Worm (Caenorhabditis elegans) whole organism, L1 larva: Measurements from ENCODE around the gene cest-10.
A peak's percentile ranks its signal among the peaks of the same experiment; 100 is the strongest.

ENCODE experiments used
- C04F5.9 ChIP-seq: sonication (generic microtip); optimal IDR thresholded peaks from 2 replicates; lab custom pipeline; 2016; ENCODE audit warnings: missing genetic modification characterization, missing compliant biosample characterization
- C16A3.4 ChIP-seq: fragments of 150-350 bp; optimal IDR thresholded peaks from 2 replicates; lab custom pipeline; 2014; ENCODE audit warnings: missing biosample characterization, missing genetic modification characterization
- F16B12.6 ChIP-seq: fragments of 150-350 bp; optimal IDR thresholded peaks from 2 replicates; lab custom pipeline; 2014; ENCODE audit warnings: missing biosample characterization, missing genetic modification characterization
- Y116A8C.19 ChIP-seq: sonication (generic microtip); optimal IDR thresholded peaks from 2 replicates; lab custom pipeline; 2016; ENCODE audit warnings: missing compliant biosample characterization, missing genetic modification characterization, borderline replicate concordance
- ceh-8 ChIP-seq: fragments of 200-800 bp; sonication (Bioruptor generic); optimal IDR thresholded peaks from 2 replicates; lab custom pipeline; 2018; ENCODE audit warnings: mild to moderate bottlenecking, missing genetic modification characterization, moderate library complexity, missing compliant biosample characterization
- ceh-82 ChIP-seq, 3 experiments: fragments of 150-350 bp in 1 of 3; sonication (generic microtip) in 2 of 3; optimal IDR thresholded peaks; 2 replicates each; lab custom pipeline; 2014 to 2017; ENCODE audit warnings: missing biosample characterization in 3 of 3, missing genetic modification characterization in 3 of 3
- ceh-88 ChIP-seq: fragments of 200-800 bp; sonication (Bioruptor generic); IDR thresholded peaks from 2 replicates; pipeline ENCODE4 v1.3.6; 2022; ENCODE audit warnings: missing genetic modification characterization, missing compliant biosample characterization
- dpl-1 ChIP-seq, 3 experiments: fragments of 150-350 bp in 2 of 3; sonication (generic microtip) in 1 of 3; optimal IDR thresholded peaks; 2 replicates each; lab custom pipeline; 2014 to 2017; ENCODE audit warnings: missing biosample characterization in 3 of 3, missing genetic modification characterization in 3 of 3, missing genetic modification reagents in 3 of 3
- dsc-1 ChIP-seq: sonication (generic microtip); optimal IDR thresholded peaks from 2 replicates; lab custom pipeline; 2016; ENCODE audit warnings: mild to moderate bottlenecking, missing genetic modification characterization, missing compliant biosample characterization
- efl-1 ChIP-seq, 4 experiments: fragments of 150-350 bp; optimal IDR thresholded peaks in 3 of 4; peaks in 1 of 4; 1 replicate in 1 of 4; 2 replicates in 3 of 4; lab custom pipeline; 2014; ENCODE audit warnings: missing biosample characterization in 2 of 4, missing genetic modification characterization in 2 of 4, missing genetic modification reagents in 2 of 4
- egl-27 ChIP-seq, 2 experiments: fragments of 150-350 bp in 1 of 2; sonication (generic microtip); optimal IDR thresholded peaks; 3 replicates each; lab custom pipeline; 2017 to 2018; ENCODE audit warnings: missing biosample characterization in 2 of 2, missing genetic modification characterization in 2 of 2, missing genetic modification reagents in 2 of 2
- elt-3 ChIP-seq, 6 experiments: fragments of 150-350 bp in 1 of 6; sonication (generic microtip); optimal IDR thresholded peaks; 2 replicates each; lab custom pipeline; 2017 to 2018; ENCODE audit warnings: missing biosample characterization in 6 of 6, missing genetic modification characterization in 6 of 6, inconsistent platforms in 1 of 6
- ets-5 ChIP-seq: fragments of 200-800 bp; sonication (Bioruptor generic); IDR thresholded peaks from 2 replicates; pipeline ENCODE4 v1.3.6; 2022; ENCODE audit warnings: missing genetic modification characterization, missing compliant biosample characterization
- fos-1 ChIP-seq: fragments of 150-350 bp; optimal IDR thresholded peaks from 2 replicates; lab custom pipeline; 2014; ENCODE audit warnings: missing biosample characterization, missing genetic modification characterization
- hpl-2 ChIP-seq: fragments of 150-350 bp; optimal IDR thresholded peaks from 2 replicates; lab custom pipeline; 2014; ENCODE audit warnings: missing biosample characterization, missing genetic modification reagents, missing genetic modification characterization
- lin-14 ChIP-seq: fragments of 200-800 bp; sonication (Bioruptor generic); optimal IDR thresholded peaks from 2 replicates; lab custom pipeline; 2018; ENCODE audit warnings: mild to moderate bottlenecking, missing genetic modification characterization, moderate library complexity, missing compliant biosample characterization
- lin-15B ChIP-seq: fragments of 150-350 bp; sonication (generic microtip); optimal IDR thresholded peaks from 3 replicates; lab custom pipeline; 2014; ENCODE audit warnings: missing biosample characterization, missing genetic modification characterization
- lin-35 ChIP-seq, 2 experiments: fragments of 150-350 bp; optimal IDR thresholded peaks; 2 replicates each; lab custom pipeline; 2014; ENCODE audit warnings: missing biosample characterization in 2 of 2, missing genetic modification characterization in 2 of 2, missing genetic modification reagents in 2 of 2
- lsy-2 ChIP-seq, 2 experiments: fragments of 150-350 bp; optimal IDR thresholded peaks; 2 replicates each; lab custom pipeline; 2014; ENCODE audit warnings: missing biosample characterization in 2 of 2, missing genetic modification characterization in 2 of 2
- mep-1 ChIP-seq: fragments of 150-350 bp; optimal IDR thresholded peaks from 2 replicates; lab custom pipeline; 2014; ENCODE audit warnings: missing biosample characterization, missing genetic modification characterization
- nhr-20 ChIP-seq: sonication (generic microtip); optimal IDR thresholded peaks from 2 replicates; lab custom pipeline; 2016; ENCODE audit warnings: mild to moderate bottlenecking, missing genetic modification characterization, missing compliant biosample characterization
- nhr-28 ChIP-seq: fragments of 150-350 bp; optimal IDR thresholded peaks from 2 replicates; lab custom pipeline; 2014; ENCODE audit warnings: missing biosample characterization, missing genetic modification characterization
- nhr-47 ChIP-seq: sonication (generic microtip); optimal IDR thresholded peaks from 2 replicates; lab custom pipeline; 2016; ENCODE audit warnings: mild to moderate bottlenecking, missing genetic modification characterization, moderate library complexity, missing compliant biosample characterization
- nhr-71 ChIP-seq: sonication (generic microtip); optimal IDR thresholded peaks from 2 replicates; lab custom pipeline; 2016; ENCODE audit warnings: mild to moderate bottlenecking, missing genetic modification characterization, moderate library complexity, missing compliant biosample characterization
- nhr-85 ChIP-seq: sonication (generic microtip); peaks from one replicate; lab custom pipeline; 2016; ENCODE audit warnings: missing genetic modification characterization, inconsistent platforms, missing compliant biosample characterization
- nhr-90 ChIP-seq: sonication (generic microtip); optimal IDR thresholded peaks from 2 replicates; lab custom pipeline; 2016; ENCODE audit warnings: mild to moderate bottlenecking, missing genetic modification characterization, missing compliant biosample characterization; ENCODE audit not compliant: poor library complexity
- snu-23 ChIP-seq: sonication (generic microtip); optimal IDR thresholded peaks from 2 replicates; lab custom pipeline; 2016; ENCODE audit warnings: missing genetic modification characterization, missing compliant biosample characterization
- swsn-7 ChIP-seq: sonication (generic microtip); optimal IDR thresholded peaks from 2 replicates; lab custom pipeline; 2016; ENCODE audit warnings: missing genetic modification characterization, missing compliant biosample characterization
- tbx-2 ChIP-seq: sonication (generic microtip); optimal IDR thresholded peaks from 2 replicates; lab custom pipeline; 2016; ENCODE audit warnings: missing genetic modification characterization, missing compliant biosample characterization
- tlp-1 ChIP-seq: fragments of 150-350 bp; optimal IDR thresholded peaks from 2 replicates; lab custom pipeline; 2014; ENCODE audit warnings: missing biosample characterization, missing genetic modification characterization
- unc-130 ChIP-seq: fragments of 150-350 bp; optimal IDR thresholded peaks from 2 replicates; lab custom pipeline; 2017; ENCODE audit warnings: missing biosample characterization, missing genetic modification characterization, inconsistent platforms
- unc-62 ChIP-seq: fragments of 150-350 bp; optimal IDR thresholded peaks from 2 replicates; lab custom pipeline; 2014; ENCODE audit warnings: missing biosample characterization, missing genetic modification reagents, missing genetic modification characterization
- unc-86 ChIP-seq: sonication (generic microtip); optimal IDR thresholded peaks from 2 replicates; lab custom pipeline; 2016; ENCODE audit warnings: missing genetic modification characterization, missing compliant biosample characterization
- unc-98 ChIP-seq: fragments of 200-800 bp; sonication (Bioruptor generic); IDR thresholded peaks from 2 replicates; pipeline ENCODE4 v1.3.6; 2022; ENCODE audit warnings: missing genetic modification characterization, missing compliant biosample characterization
- xbp-1 ChIP-seq: sonication (generic microtip); optimal IDR thresholded peaks from 2 replicates; lab custom pipeline; 2016; ENCODE audit warnings: missing genetic modification characterization, missing compliant biosample characterization
- zag-1 ChIP-seq: fragments of 150-350 bp; optimal IDR thresholded peaks from 2 replicates; lab custom pipeline; 2014; ENCODE audit warnings: missing biosample characterization, missing genetic modification characterization
- zip-4 ChIP-seq: fragments of 200-800 bp; sonication (Bioruptor generic); optimal IDR thresholded peaks from 2 replicates; lab custom pipeline; 2018; ENCODE audit warnings: mild to moderate bottlenecking, missing genetic modification characterization, moderate library complexity, missing compliant biosample characterization

Gene cest-10

DNA sequence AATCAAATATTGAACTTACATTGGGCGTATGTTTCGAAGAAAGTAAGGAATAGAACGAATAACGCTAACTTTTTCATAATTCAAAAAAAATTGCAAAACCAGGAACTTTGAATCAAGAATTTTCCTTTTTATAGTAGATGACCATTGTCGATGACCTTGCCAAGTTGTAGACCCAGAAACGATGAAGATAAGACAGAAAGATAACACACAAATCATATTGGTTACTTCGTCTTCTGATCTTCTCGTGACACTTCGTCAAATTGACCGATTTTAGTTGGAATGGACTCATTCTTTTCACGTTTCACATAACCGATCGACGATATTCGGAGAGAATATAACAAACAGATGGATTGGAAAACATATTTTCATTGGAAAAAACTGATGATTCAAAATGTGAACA lies 48.6 kb upstream of the cest-10 start, which contains the start of gene grsp-3 (continued):
- peak; percentile 59 for TF ChIP-seq nhr-71 (tag; lab: Kevin White, UChicago)

DNA sequence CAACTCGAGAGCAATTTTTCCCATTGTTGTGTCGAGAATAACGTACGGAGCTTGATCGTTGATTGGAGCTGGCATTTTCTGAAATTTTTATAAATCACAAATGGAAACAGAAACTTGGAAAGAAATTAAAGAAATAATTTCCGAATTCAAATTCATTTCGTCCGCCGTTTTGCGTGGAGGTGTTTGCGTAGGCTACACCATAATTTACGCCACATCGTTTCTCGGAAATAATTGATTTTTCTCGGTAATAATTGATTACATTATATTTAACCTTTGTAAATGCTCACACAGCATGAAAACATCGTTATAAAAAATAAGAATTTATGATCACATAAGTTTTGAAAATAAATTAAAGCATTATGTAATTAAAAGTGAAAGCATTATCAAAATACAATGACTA lies 47.2 kb upstream of the cest-10 start, which contains the start of gene cyn-12:
Gene cyn-12, minus strand, starts transcription at position 78 of the 400 bp plus-strand sequence.
- TF ChIP-seq unc-86 (no peak), nhr-71 (tag; lab: Kevin White, UChicago) (peak; percentile 56), efl-1 (optimal IDR thresholded peaks at IDR 0.05; lab: Kevin White, UChicago) (peak; percentile 15 to 52), efl-1 (GFP tag; optimal IDR thresholded peaks at IDR 0.05 in 1 of 2; lab: Kevin White, UChicago) (peak; percentile 52 to 93), nhr-47 (peak; percentile 52), egl-27 (tag; optimal IDR thresholded peaks at IDR 0.05; lab: Kevin White, UChicago) (no peak), tbx-2 (peak; percentile 6), lin-14 (GFP tag; lab: Kevin White, UChicago) (peak; percentile 11), lin-15B (tag; lab: Kevin White, UChicago) (peak; percentile 7), dsc-1 (no peak), nhr-20 (tag; lab: Kevin White, UChicago) (peak; percentile 38), zag-1 (no peak), ceh-88 (GFP tag; lab: Robert Waterston, UW) (no peak), elt-3 (tag; optimal IDR thresholded peaks at IDR 0.05; lab: Kevin White, UChicago) (no peak), tlp-1 (tag; lab: Kevin White, UChicago) (no peak), Y116A8C.19 (tag; lab: Kevin White, UChicago) (no peak), dpl-1 (GFP tag; optimal IDR thresholded peaks at IDR 0.05; lab: Kevin White, UChicago) (peak in 2 of 3 experiments; percentile 48 to 58), F16B12.6 (peak; percentile 85), hpl-2 (no peak), snu-23 (GFP tag; lab: Kevin White, UChicago) (peak; percentile 55), lin-35 (GFP tag; optimal IDR thresholded peaks at IDR 0.05; lab: Kevin White, UChicago) (peak; percentile 19 to 46), unc-130 (tag; lab: Kevin White, UChicago) (peak; percentile 52), zip-4 (GFP tag; lab: Kevin White, UChicago) (no peak), ceh-8 (GFP tag; lab: Kevin White, UChicago) (no peak), nhr-28 (no peak), lsy-2 (tag; optimal IDR thresholded peaks at IDR 0.05; lab: Kevin White, UChicago) (peak; percentile 41 to 55), swsn-7 (tag; lab: Kevin White, UChicago) (peak; percentile 31)

DNA sequence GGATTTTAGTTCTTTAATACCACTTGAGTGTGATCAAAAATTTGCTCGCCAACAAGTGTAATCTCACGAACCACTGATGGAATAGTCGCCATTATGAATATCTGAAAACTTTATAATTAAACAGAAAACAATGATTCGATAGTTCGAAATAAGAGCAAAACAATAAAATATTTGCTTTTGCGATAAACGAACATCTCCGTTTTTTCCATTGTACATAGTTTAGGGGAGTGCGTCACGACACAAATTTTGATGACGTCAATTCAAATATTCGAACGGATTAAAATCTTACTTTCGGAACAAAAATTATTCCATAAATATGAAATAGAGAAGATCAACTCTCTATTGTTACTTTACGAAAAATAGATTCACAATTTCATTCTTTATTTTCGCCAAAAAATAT lies 46.4 kb upstream of the cest-10 start, which contains the start of gene mutd-1:
Gene mutd-1, minus strand, starts transcription at position 101 of the 400 bp plus-strand sequence.
- TF ChIP-seq unc-130 (tag; lab: Kevin White, UChicago): no peak
- no peak for TF ChIP-seq ceh-82 (tag; optimal IDR thresholded peaks at IDR 0.05; lab: Kevin White, UChicago)
- no peak for TF ChIP-seq zip-4 (GFP tag; lab: Kevin White, UChicago)
- TF ChIP-seq C16A3.4 (tag; lab: Kevin White, UChicago): no peak
- no peak for TF ChIP-seq hpl-2
- no peak for TF ChIP-seq unc-62 (GFP tag; lab: Kevin White, UChicago)

DNA sequence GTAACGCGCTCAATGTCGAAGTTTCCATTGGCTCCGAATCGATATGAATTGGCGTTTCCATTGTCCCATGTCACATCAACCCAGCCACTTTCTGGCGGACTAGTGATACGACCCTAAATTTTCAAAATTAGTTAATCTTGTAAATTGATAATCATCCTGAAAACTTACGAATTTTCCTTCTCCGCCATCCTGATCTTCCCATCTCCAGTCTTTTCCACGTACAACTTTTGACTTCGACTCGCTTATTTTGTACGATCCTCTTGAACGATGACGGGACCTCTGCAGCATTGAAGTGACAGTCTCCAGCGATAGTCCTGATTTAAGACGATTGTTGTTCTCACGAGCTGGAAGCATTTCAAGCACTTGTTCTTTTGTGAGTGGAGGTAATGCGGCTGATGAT lies 41.2 kb upstream of the cest-10 start:
- no peak for TF ChIP-seq fos-1 (tag; lab: Kevin White, UChicago)
- TF ChIP-seq dsc-1: no peak
- TF ChIP-seq unc-98 (GFP tag; lab: Robert Waterston, UW): no peak
- TF ChIP-seq xbp-1: no peak
- no peak for TF ChIP-seq mep-1 (tag; lab: Kevin White, UChicago)
- no peak for TF ChIP-seq C04F5.9
- no peak for TF ChIP-seq nhr-90 (tag; lab: Kevin White, UChicago)
- TF ChIP-seq ets-5 (GFP tag; lab: Robert Waterston, UW): no peak
- TF ChIP-seq zag-1: no peak
- TF ChIP-seq nhr-85 (tag; lab: Kevin White, UChicago): no peak
- TF ChIP-seq ceh-82 (tag; optimal IDR thresholded peaks at IDR 0.05; lab: Kevin White, UChicago): no peak
